Fruit fly (Drosophila melanogaster): ENCODE data around the gene CG44954.
A peak's percentile ranks its signal among the peaks of the same experiment; 100 is the strongest.

CG44954 gene

dm6 chr3R:30570554-30571141 is 51.1 kb downstream of the CG44954 start (continued):
- TF ChIP-seq Usf (GFP tag; optimal IDR thresholded peaks at IDR 0.05) (no peak), CG6791 (GFP tag; IDR thresholded peaks at IDR 0.05; ENCODE audit: partially characterized antibody) (no peak), CG32532 (GFP tag; IDR thresholded peaks at IDR 0.05) (peak; percentile 64; the same call in 1 of the 2 replicates), CG17186 (GFP tag; optimal IDR thresholded peaks at IDR 0.05) (peak; percentile 28), CG11504 (tag; optimal IDR thresholded peaks at IDR 0.05) (no peak), aop (GFP tag; IDR thresholded peaks at IDR 0.05) (no peak), gcm2 (GFP tag; optimal IDR thresholded peaks at IDR 0.05) (peak; percentile 36), PHDP (tag; optimal IDR thresholded peaks at IDR 0.05) (peak; percentile 86), eyg (GFP tag; optimal IDR thresholded peaks at IDR 0.05) (peak; percentile 13), schlank (tag; optimal IDR thresholded peaks at IDR 0.05) (no peak), Gug (GFP tag; IDR thresholded peaks at IDR 0.05) (peak; percentile 58; the same call in 2 of the 4 replicates), cad (GFP tag; optimal IDR thresholded peaks at IDR 0.05) (no peak), Bgb (GFP tag; IDR thresholded peaks at IDR 0.05; ENCODE audit: partially characterized antibody) (no peak), abd-A (tag; optimal IDR thresholded peaks at IDR 0.05) (no peak), MBD-R2 (GFP tag; IDR thresholded peaks at IDR 0.05) (peak; percentile 24; the same call in 1 of the 2 replicates), oc (tag; optimal IDR thresholded peaks at IDR 0.05) (peak; percentile 89), jumu (GFP tag; optimal IDR thresholded peaks at IDR 0.05) (peak; percentile 71), CG31224 (GFP tag; IDR thresholded peaks at IDR 0.05) (peak; percentile 39; the same call in 1 of the 2 replicates), tup (GFP tag; optimal IDR thresholded peaks at IDR 0.05) (no peak), MTF-1 (GFP tag; optimal IDR thresholded peaks at IDR 0.05; ENCODE audit: borderline replicate concordance) (peak; percentile 37), CG1792 (GFP tag; optimal IDR thresholded peaks at IDR 0.05) (peak; percentile 47), fd102C (GFP tag; optimal IDR thresholded peaks at IDR 0.05) (no peak), ttk (GFP tag; IDR thresholded peaks at IDR 0.05) (peak; percentile 59), CG14441 (GFP tag; IDR thresholded peaks at IDR 0.05) (peak; percentile 87), Sox102F (GFP tag; optimal IDR thresholded peaks at IDR 0.05) (peak; percentile 92), fu2 (GFP tag; optimal IDR thresholded peaks at IDR 0.05) (peak; percentile 23), Drgx (GFP tag; IDR thresholded peaks at IDR 0.05) (peak; percentile 91), kni (GFP tag; optimal IDR thresholded peaks at IDR 0.05) (peak; percentile 83), wek (GFP tag; optimal IDR thresholded peaks at IDR 0.05) (peak; percentile 54), odd (GFP tag; optimal IDR thresholded peaks at IDR 0.05) (peak; percentile 30), C15 (GFP tag; IDR thresholded peaks at IDR 0.05) (0 out of 3 replicates have a peak, but pooled peaks have one; percentile 48), sqz (GFP tag; optimal IDR thresholded peaks at IDR 0.05) (no peak), CG2875 (GFP tag; optimal IDR thresholded peaks at IDR 0.05) (peak; percentile 76), YL-1 (GFP tag; optimal IDR thresholded peaks at IDR 0.05) (peak; percentile 12), da (GFP tag; optimal IDR thresholded peaks at IDR 0.05) (no peak), trh (GFP tag; optimal IDR thresholded peaks at IDR 0.05) (peak; percentile 16), ro (GFP tag; IDR thresholded peaks at IDR 0.05) (peak; percentile 46; the same call in 1 of the 2 replicates), toy (GFP tag; IDR thresholded peaks at IDR 0.05) (no peak), Jarid2 (GFP tag; optimal IDR thresholded peaks at IDR 0.05) (no peak), CG12104 (GFP tag; optimal IDR thresholded peaks at IDR 0.05) (peak; percentile 15), sima (GFP tag; optimal IDR thresholded peaks at IDR 0.05) (no peak), CG1602 (GFP tag; optimal IDR thresholded peaks at IDR 0.05) (peak; percentile 71), CG11398 (GFP tag; optimal IDR thresholded peaks at IDR 0.05) (peak; percentile 62), CG16813 (GFP tag; IDR thresholded peaks at IDR 0.05; ENCODE audit: partially characterized antibody) (no peak), Side (GFP tag; optimal IDR thresholded peaks at IDR 0.05) (peak; percentile 59), sens-2 (GFP tag; IDR thresholded peaks at IDR 0.05) (peak; percentile 64), en (GFP tag; optimal IDR thresholded peaks at IDR 0.05) (peak; percentile 66), CG31365 (tag; optimal IDR thresholded peaks at IDR 0.05) (peak; percentile 48), CG3065 (GFP tag; optimal IDR thresholded peaks at IDR 0.05) (peak; percentile 6)
